In the genomic region with DNA sequence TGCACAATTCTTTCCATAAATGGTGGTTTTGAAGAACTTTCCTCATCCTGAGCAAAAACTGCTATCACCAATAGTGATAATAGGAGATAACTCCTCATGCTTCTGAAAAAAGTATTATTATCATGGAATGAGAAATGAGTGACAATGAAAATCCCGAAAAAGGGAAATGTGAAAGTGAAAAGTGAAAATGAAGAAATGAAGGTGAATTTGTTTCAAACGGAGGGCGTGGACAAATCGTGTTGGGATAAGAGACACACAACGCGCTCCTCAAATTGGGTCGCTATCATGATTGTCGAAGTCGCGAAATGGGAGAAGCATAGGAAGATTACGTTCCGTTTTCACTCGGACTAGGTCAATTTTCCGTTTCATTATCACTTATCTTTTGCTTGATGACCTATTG, we compare ENCODE assay signal across 4 worm cellular contexts.
A peak's percentile ranks its signal among the peaks of the same experiment; 100 is the strongest.
TF ChIP-seq lines count a peak whose summit lies in the region.

A gene (minus strand): TSS at position 102 of the 400 bp plus-strand sequence.

TF ChIP-seq in whole organism, L1 larva, 84 proteins besides CTCF, POLR2A, EP300 and RAD21:
- no peak for TF ChIP-seq nhr-71 (tag; optimal IDR thresholded peaks at IDR 0.05; lab: Kevin White, UChicago)
- no peak for TF ChIP-seq sox-4 (tag; optimal IDR thresholded peaks at IDR 0.05; lab: Kevin White, UChicago)
- no peak for TF ChIP-seq snu-23 (GFP tag; optimal IDR thresholded peaks at IDR 0.05; lab: Kevin White, UChicago)
- TF ChIP-seq nhr-12 (tag; optimal IDR thresholded peaks at IDR 0.05; lab: Kevin White, UChicago), result no peak
- peak; percentile 99 for TF ChIP-seq blmp-1 (tag; optimal IDR thresholded peaks at IDR 0.05; lab: Kevin White, UChicago)

TF ChIP-seq in whole organism, L2 larva, 48 proteins besides CTCF, POLR2A, EP300 and RAD21:
- TF ChIP-seq blmp-1 (tag; optimal IDR thresholded peaks at IDR 0.05; lab: Kevin White, UChicago; ENCODE audit: insufficient read depth) (peak; percentile 6), unc-55 (GFP tag; optimal IDR thresholded peaks at IDR 0.05; lab: Kevin White, UChicago) (no peak), crh-2 (tag; optimal IDR thresholded peaks at IDR 0.05; lab: Kevin White, UChicago) (no peak)

TF ChIP-seq in whole organism, L3 larva, 47 proteins besides CTCF, POLR2A, EP300 and RAD21:
- TF ChIP-seq nhr-23 (tag; optimal IDR thresholded peaks at IDR 0.05; lab: Kevin White, UChicago), result peak; percentile 3
- TF ChIP-seq nhr-77 (tag; optimal IDR thresholded peaks at IDR 0.05; lab: Kevin White, UChicago), result no peak

TF ChIP-seq in whole organism, mixed stage, embryonic, 35 proteins besides CTCF, POLR2A, EP300 and RAD21:
- TF ChIP-seq ceh-43 (GFP tag; optimal IDR thresholded peaks at IDR 0.05; lab: Kevin White, UChicago), result no peak
- peak; percentile 83 for TF ChIP-seq blmp-1 (tag; optimal IDR thresholded peaks at IDR 0.05; lab: Kevin White, UChicago)
